Fruit fly (Drosophila melanogaster) Kc167 (cell line): ENCODE results near the gene CG34376.

Experiments used
- Myc ChIP-seq: fragments of >200 bp; optimal IDR thresholded peaks from 2 replicates; lab custom pipeline; 2017; ENCODE audit warnings: missing external identifiers
- Sin3A ChIP-seq: fragments of >200 bp; optimal IDR thresholded peaks from 2 replicates; lab custom pipeline; 2018; ENCODE audit warnings: missing external identifiers
- h ChIP-seq: fragments of >200 bp; optimal IDR thresholded peaks from 3 replicates; lab custom pipeline; 2018; ENCODE audit warnings: missing external identifiers
- insv ChIP-seq: fragments of >200 bp; optimal IDR thresholded peaks from 3 replicates; lab custom pipeline; 2018; ENCODE audit warnings: missing external identifiers
- psq ChIP-seq: fragments of >200 bp; optimal IDR thresholded peaks from 2 replicates; lab custom pipeline; 2017; ENCODE audit warnings: missing external identifiers
- ttk ChIP-seq: sonication (Bioruptor generic); optimal IDR thresholded peaks from 2 replicates; lab custom pipeline; 2017; ENCODE audit warnings: missing external identifiers

The CG34376 gene

DNA sequence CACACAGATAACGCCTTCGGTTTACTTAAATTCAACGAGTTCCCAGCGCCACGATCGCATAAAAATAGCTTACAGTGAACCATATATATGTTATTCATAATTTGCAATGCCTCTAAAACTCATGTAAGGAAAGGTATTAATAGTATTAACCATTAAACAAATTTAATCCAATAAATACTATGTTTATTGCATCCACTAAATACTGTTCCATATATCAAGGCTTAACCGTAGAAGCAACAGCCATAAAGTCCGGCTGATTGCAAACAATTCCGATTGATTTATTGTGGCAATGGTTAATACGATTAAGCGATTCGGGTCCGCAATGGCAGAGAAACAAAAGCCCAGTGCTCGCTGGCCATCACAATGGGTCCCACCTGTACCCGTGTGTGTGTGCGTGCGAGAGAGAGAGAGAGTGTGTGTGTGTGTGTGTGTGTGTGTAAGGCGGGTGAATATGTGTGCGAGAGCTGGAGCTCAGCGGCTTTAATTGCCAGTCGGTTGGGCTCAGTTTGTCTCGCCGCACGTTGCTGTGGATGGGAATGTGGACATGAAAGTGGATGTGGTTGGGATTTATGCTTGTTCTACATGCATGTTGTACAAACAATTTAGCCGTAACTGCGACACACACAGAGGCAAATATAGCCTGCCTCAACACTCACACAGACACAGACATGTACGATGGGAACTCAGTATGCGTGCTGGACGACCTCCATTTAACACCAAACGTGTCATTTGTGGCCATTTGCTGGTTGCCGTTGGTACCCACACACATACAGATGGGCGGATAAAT, 46.8 kb downstream of the CG34376 start:
- TF ChIP-seq ttk (lab: Kevin White, UChicago): no peak
- no peak for TF ChIP-seq psq (lab: Kevin White, UChicago)
- TF ChIP-seq Sin3A (lab: Kevin White, UChicago): no peak
- no peak for TF ChIP-seq Myc
- TF ChIP-seq h (lab: Kevin White, UChicago): no peak
- TF ChIP-seq insv (lab: Kevin White, UChicago): no peak

dm6 chr3R:22497025-22497424, 49.1 kb downstream of the CG34376 start, which contains the start of gene Octbeta1R:
Gene Octbeta1R (plus strand): TSS chr3R:22497215.
- TF ChIP-seq ttk (lab: Kevin White, UChicago): no peak
- TF ChIP-seq h (lab: Kevin White, UChicago): no peak
- no peak for TF ChIP-seq Sin3A (lab: Kevin White, UChicago)
- no peak for TF ChIP-seq Myc
- no peak for TF ChIP-seq psq (lab: Kevin White, UChicago)
- no peak for TF ChIP-seq insv (lab: Kevin White, UChicago)

DNA sequence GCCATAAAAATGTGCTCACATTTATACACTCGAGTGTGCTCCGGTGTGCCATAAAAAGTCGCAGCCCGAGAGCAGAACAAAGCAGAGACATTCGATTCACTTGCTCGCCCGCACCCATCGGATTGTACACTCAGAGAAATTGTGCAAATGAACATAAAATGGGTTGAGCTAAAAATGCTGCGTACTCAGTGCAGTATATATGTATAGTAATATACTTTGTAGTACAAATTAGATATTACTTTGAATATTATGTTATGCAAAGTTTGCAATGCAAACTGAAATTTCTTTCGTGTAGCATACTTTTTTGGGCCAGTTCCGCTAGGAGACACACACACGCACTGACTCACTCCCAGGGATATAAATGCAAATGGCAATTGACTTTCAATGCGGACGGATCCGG, 55.7 kb downstream of the CG34376 start:
- TF ChIP-seq Sin3A (lab: Kevin White, UChicago) (no peak), ttk (lab: Kevin White, UChicago) (no peak), Myc (no peak), insv (lab: Kevin White, UChicago) (no peak), psq (lab: Kevin White, UChicago) (no peak), h (lab: Kevin White, UChicago) (no peak)
